Worm (Caenorhabditis elegans): ENCODE measurements around the gene ric-4.

ce11 chrV:10246443-10246885 is 23.6 kb downstream of the ric-4 start:
- TF ChIP-seq lin-14 (GFP tag; optimal IDR thresholded peaks at IDR 0.05) (peak; percentile 94), C04F5.9 (tag; optimal IDR thresholded peaks at IDR 0.05) (no peak), lir-3 (tag; optimal IDR thresholded peaks at IDR 0.05; ENCODE audit: poor library complexity) (peak; percentile 21), nhr-77 (tag; optimal IDR thresholded peaks at IDR 0.05) (no peak), jun-1 (tag; optimal IDR thresholded peaks at IDR 0.05) (no peak)

Data from whole organism, L1 larva.